Fruit fly (Drosophila melanogaster): ENCODE results near the gene drd.
A peak's percentile ranks its signal among the peaks of the same experiment; 100 is the strongest.

The drd gene

dm6 chrX:15123418-15123994 is 2.0 kb upstream of the drd start (continued):
- TF ChIP-seq Hr4 (GFP tag; optimal IDR thresholded peaks at IDR 0.05) (no peak), CG7368 (GFP tag; optimal IDR thresholded peaks at IDR 0.05) (no peak), Ets96B (tag; optimal IDR thresholded peaks at IDR 0.05) (peak; percentile 35), vri (GFP tag; optimal IDR thresholded peaks at IDR 0.05) (no peak), dac (GFP tag; optimal IDR thresholded peaks at IDR 0.05) (no peak), CG11762 (GFP tag; optimal IDR thresholded peaks at IDR 0.05; ENCODE audit: insufficient read depth) (no peak), CG34406 (GFP tag; optimal IDR thresholded peaks at IDR 0.05) (no peak), CG15336 (GFP tag; IDR thresholded peaks at IDR 0.05) (peak; percentile 57), CG32006 (GFP tag; optimal IDR thresholded peaks at IDR 0.05) (peak; percentile 83), ss (GFP tag; optimal IDR thresholded peaks at IDR 0.05) (peak in 1 of 2 experiments; percentile 18), CG11902 (GFP tag; optimal IDR thresholded peaks at IDR 0.05) (no peak), CG31627 (GFP tag; optimal IDR thresholded peaks at IDR 0.05) (no peak), CG3919 (GFP tag; optimal IDR thresholded peaks at IDR 0.05) (peak; percentile 7), Ets21C (GFP tag; optimal IDR thresholded peaks at IDR 0.05) (no peak), dsx (GFP tag; optimal IDR thresholded peaks at IDR 0.05; ENCODE audit: poor library complexity, severe bottlenecking) (peak; percentile 36), Lpt (GFP tag; optimal IDR thresholded peaks at IDR 0.05) (peak; percentile 30), CG6163 (GFP tag; IDR thresholded peaks at IDR 0.05) (peak; percentile 48; the same call in 2 of the 3 replicates), esn (GFP tag; optimal IDR thresholded peaks at IDR 0.05) (no peak), spab (GFP tag; optimal IDR thresholded peaks at IDR 0.05) (no peak), Sox102F (GFP tag; optimal IDR thresholded peaks at IDR 0.05) (no peak), Hr38 (GFP tag; optimal IDR thresholded peaks at IDR 0.05) (no peak), Blimp-1 (GFP tag; optimal IDR thresholded peaks at IDR 0.05) (no peak)

- TF ChIP-seq CG16779 (tag; optimal IDR thresholded peaks at IDR 0.05) (no peak), Sox15 (GFP tag; optimal IDR thresholded peaks at IDR 0.05) (no peak), Hr38 (GFP tag; optimal IDR thresholded peaks at IDR 0.05) (no peak), Hr4 (GFP tag; optimal IDR thresholded peaks at IDR 0.05) (peak; percentile 15), CG8632 (GFP tag; optimal IDR thresholded peaks at IDR 0.05) (no peak), acj6 (GFP tag; optimal IDR thresholded peaks at IDR 0.05) (no peak), CG34406 (GFP tag; optimal IDR thresholded peaks at IDR 0.05) (no peak), Lpt (GFP tag; optimal IDR thresholded peaks at IDR 0.05) (no peak), dsx (GFP tag; optimal IDR thresholded peaks at IDR 0.05; ENCODE audit: poor library complexity, severe bottlenecking) (no peak), Gug (GFP tag; IDR thresholded peaks at IDR 0.05) (no peak), Ets96B (tag; optimal IDR thresholded peaks at IDR 0.05) (peak; percentile 32), Sox102F (GFP tag; optimal IDR thresholded peaks at IDR 0.05) (no peak), CG4318 (GFP tag; optimal IDR thresholded peaks at IDR 0.05) (peak; percentile 5), svp (GFP tag) (peak; percentile 52), CG15336 (GFP tag; IDR thresholded peaks at IDR 0.05) (0 out of 2 replicates have a peak, but pooled peaks have one; percentile 11), CG10669 (GFP tag; optimal IDR thresholded peaks at IDR 0.05) (peak; percentile 11), Met (GFP tag; optimal IDR thresholded peaks at IDR 0.05) (no peak), CG3032 (tag; optimal IDR thresholded peaks at IDR 0.05) (peak; percentile 23), fkh (GFP tag; optimal IDR thresholded peaks at IDR 0.05) (peak; percentile 50), salr (GFP tag; optimal IDR thresholded peaks at IDR 0.05) (no peak), CG3919 (GFP tag; optimal IDR thresholded peaks at IDR 0.05) (peak; percentile 10), topi (GFP tag; optimal IDR thresholded peaks at IDR 0.05) (no peak), CG9139 (GFP tag; optimal IDR thresholded peaks at IDR 0.05) (no peak), fd85E (GFP tag; optimal IDR thresholded peaks at IDR 0.05) (no peak), CG6808 (GFP tag; optimal IDR thresholded peaks at IDR 0.05) (peak; percentile 27), cyc (GFP tag; optimal IDR thresholded peaks at IDR 0.05) (no peak), CG32006 (GFP tag; optimal IDR thresholded peaks at IDR 0.05) (peak; percentile 50), CG10631 (GFP tag; optimal IDR thresholded peaks at IDR 0.05) (peak; percentile 13), CG6792 (GFP tag; optimal IDR thresholded peaks at IDR 0.05) (no peak), CG11762 (GFP tag; optimal IDR thresholded peaks at IDR 0.05; ENCODE audit: insufficient read depth) (no peak), dac (GFP tag; optimal IDR thresholded peaks at IDR 0.05) (no peak), eg (GFP tag; IDR thresholded peaks at IDR 0.05) (peak; percentile 50; the same call in 2 of the 3 replicates), CG6854 (GFP tag; optimal IDR thresholded peaks at IDR 0.05) (no peak), Eip78C (GFP tag) (peak; percentile 60), spab (GFP tag; optimal IDR thresholded peaks at IDR 0.05) (no peak), pdm3 (GFP tag; optimal IDR thresholded peaks at IDR 0.05) (peak; percentile 9), net (GFP tag; optimal IDR thresholded peaks at IDR 0.05) (no peak)
Observed at dm6 chrX:15127880-15128644, 2.5 kb downstream of the drd start.
